Fruit fly (Drosophila melanogaster) whole organism, embryonic: Measurements from ENCODE around the gene CG44001.

Experiments
- B-H1 ChIP-seq: fragments of 200-800 bp; sonication (Bioruptor generic); IDR thresholded peaks from 3 replicates; pipeline ENCODE4 v1.3.6; 2022; ENCODE audit warnings: missing biosample characterization, missing genetic modification characterization
- BEAF-32 ChIP-seq: fragments of 200-800 bp; sonication (Bioruptor generic); optimal IDR thresholded peaks from 3 replicates; lab custom pipeline; 2017; ENCODE audit warnings: missing biosample characterization, missing genetic modification characterization, mild to moderate bottlenecking, moderate library complexity, missing genetic modification reagents
- CG10209 ChIP-seq: fragments of 200-800 bp; sonication (Bioruptor generic); optimal IDR thresholded peaks from 3 replicates; lab custom pipeline; 2017; ENCODE audit warnings: missing biosample characterization, mild to moderate bottlenecking, missing genetic modification characterization, missing genetic modification reagents
- CG11093 ChIP-seq: fragments of 200-800 bp; sonication (Bioruptor generic); IDR thresholded peaks from 3 replicates; pipeline ENCODE4 v1.3.6; 2022; ENCODE audit warnings: missing biosample characterization, missing genetic modification characterization
- CG12299 ChIP-seq: fragments of 200-800 bp; sonication (Bioruptor generic); optimal IDR thresholded peaks from 2 replicates; lab custom pipeline; 2018; ENCODE audit warnings: missing biosample characterization, mild to moderate bottlenecking, missing genetic modification characterization
- CG14710 ChIP-seq: fragments of 200-800 bp; sonication (Bioruptor generic); optimal IDR thresholded peaks from 3 replicates; lab custom pipeline; 2019; ENCODE audit warnings: missing biosample characterization, mild to moderate bottlenecking, missing genetic modification characterization, moderate library complexity
- CG15601 ChIP-seq: fragments of 200-800 bp; sonication (Bioruptor generic); optimal IDR thresholded peaks from 3 replicates; lab custom pipeline; 2019; ENCODE audit warnings: missing biosample characterization, mild to moderate bottlenecking, missing genetic modification characterization, moderate library complexity
- CG16779 ChIP-seq: fragments of 200-800 bp; sonication (Bioruptor generic); IDR thresholded peaks from 2 replicates; pipeline ENCODE4 v1.3.6; 2022; ENCODE audit warnings: missing biosample characterization, missing genetic modification characterization
- CG17385 ChIP-seq: fragments of 200-800 bp; sonication (Bioruptor generic); optimal IDR thresholded peaks from 3 replicates; lab custom pipeline; 2018; ENCODE audit warnings: missing biosample characterization, mild to moderate bottlenecking, missing genetic modification characterization
- CG18262 ChIP-seq: fragments of 200-800 bp; optimal IDR thresholded peaks from 3 replicates; lab custom pipeline; 2019; ENCODE audit warnings: missing biosample characterization, mild to moderate bottlenecking, missing genetic modification characterization, moderate library complexity
- CG30403 ChIP-seq: fragments of 200-800 bp; sonication (Bioruptor generic); optimal IDR thresholded peaks from 3 replicates; lab custom pipeline; 2016; ENCODE audit warnings: missing biosample characterization, missing genetic modification characterization
- CG30431 ChIP-seq: fragments of 200-800 bp; sonication (Bioruptor generic); optimal IDR thresholded peaks from 2 replicates; lab custom pipeline; 2017; ENCODE audit warnings: missing biosample characterization, missing genetic modification characterization
- CG4328 ChIP-seq: fragments of 200-800 bp; sonication (Bioruptor generic); optimal IDR thresholded peaks from 3 replicates; lab custom pipeline; 2017; ENCODE audit warnings: missing biosample characterization, missing genetic modification reagents, missing genetic modification characterization
- CG6272 ChIP-seq: fragments of 200-800 bp; sonication (Bioruptor generic); IDR thresholded peaks from 2 replicates; pipeline ENCODE4 v1.3.6; 2022; ENCODE audit warnings: missing biosample characterization, missing genetic modification characterization
- CG6654 ChIP-seq: fragments of 200-800 bp; sonication (Bioruptor generic); optimal IDR thresholded peaks from 2 replicates; lab custom pipeline; 2017; ENCODE audit warnings: missing biosample characterization, mild to moderate bottlenecking, missing genetic modification characterization
- CG6683 ChIP-seq: fragments of 200-800 bp; sonication (Bioruptor generic); optimal IDR thresholded peaks from 2 replicates; lab custom pipeline; 2017; ENCODE audit warnings: missing biosample characterization, mild to moderate bottlenecking, missing genetic modification characterization, missing genetic modification reagents
- CG6854 ChIP-seq: fragments of 200-800 bp; sonication (Bioruptor generic); optimal IDR thresholded peaks from 3 replicates; lab custom pipeline; 2017; ENCODE audit warnings: missing biosample characterization, mild to moderate bottlenecking, missing genetic modification characterization
- CG7963 ChIP-seq: fragments of 200-800 bp; sonication (Bioruptor generic); IDR thresholded peaks from 3 replicates; pipeline ENCODE4 v1.3.6; 2022; ENCODE audit warnings: missing biosample characterization, missing genetic modification characterization; ENCODE audit not compliant: partially characterized antibody
- CG8281 ChIP-seq: fragments of 200-800 bp; sonication (Bioruptor generic); optimal IDR thresholded peaks from 2 replicates; lab custom pipeline; 2018; ENCODE audit warnings: missing biosample characterization, mild to moderate bottlenecking, missing genetic modification characterization, moderate library complexity
- Eip74EF ChIP-seq, 2 experiments: fragments of 200-800 bp in 1 of 2; fragments of >200 bp in 1 of 2; sonication (Bioruptor generic) in 1 of 2; optimal IDR thresholded peaks; 2 replicates each; lab custom pipeline; 2017 to 2019; ENCODE audit warnings: missing biosample characterization in 2 of 2, missing genetic modification characterization in 2 of 2, mild to moderate bottlenecking in 1 of 2, moderate library complexity in 1 of 2
- Elba2 ChIP-seq: fragments of 200-800 bp; sonication (Bioruptor generic); optimal IDR thresholded peaks from 3 replicates; lab custom pipeline; 2016; ENCODE audit warnings: missing biosample characterization, missing genetic modification characterization
- Ets97D ChIP-seq: fragments of 200-800 bp; sonication (Bioruptor generic); optimal IDR thresholded peaks from 3 replicates; lab custom pipeline; 2016; ENCODE audit warnings: missing biosample characterization, missing genetic modification characterization
- Gsc ChIP-seq: fragments of 200-800 bp; sonication (Bioruptor generic); IDR thresholded peaks from 2 replicates; pipeline ENCODE4 v1.3.6; 2022; ENCODE audit warnings: missing biosample characterization, missing genetic modification characterization
- HHEX ChIP-seq: fragments of 200-800 bp; sonication (Bioruptor generic); optimal IDR thresholded peaks from 3 replicates; lab custom pipeline; 2017; ENCODE audit warnings: missing biosample characterization, mild to moderate bottlenecking, missing genetic modification characterization, missing genetic modification reagents
- Hand ChIP-seq: fragments of 200-800 bp; sonication (Bioruptor generic); optimal IDR thresholded peaks from 2 replicates; lab custom pipeline; 2017; ENCODE audit warnings: mild to moderate bottlenecking, missing biosample characterization, missing genetic modification reagents, missing genetic modification characterization
- Med ChIP-seq: fragments of 200-800 bp; sonication (Bioruptor generic); peaks from one replicate; lab custom pipeline; 2016; ENCODE audit warnings: missing biosample characterization, missing genetic modification characterization, mild to moderate bottlenecking, inconsistent platforms, moderate library complexity
- Oli ChIP-seq: fragments of 200-800 bp; sonication (Bioruptor generic); optimal IDR thresholded peaks from 2 replicates; lab custom pipeline; 2018; ENCODE audit warnings: missing biosample characterization, mild to moderate bottlenecking, missing genetic modification characterization, moderate library complexity
- Sox102F ChIP-seq: fragments of 200-800 bp; sonication (Bioruptor generic); optimal IDR thresholded peaks from 2 replicates; lab custom pipeline; 2018; ENCODE audit warnings: missing biosample characterization, mild to moderate bottlenecking, missing genetic modification characterization, moderate library complexity
- TFAM ChIP-seq: fragments of 200-800 bp; sonication (Bioruptor generic); optimal IDR thresholded peaks from 2 replicates; lab custom pipeline; 2017; ENCODE audit warnings: missing biosample characterization, missing genetic modification characterization, inconsistent platforms
- ab ChIP-seq: fragments of 200-800 bp; sonication (Bioruptor generic); optimal IDR thresholded peaks from 2 replicates; lab custom pipeline; 2016; ENCODE audit warnings: missing biosample characterization, missing genetic modification characterization
- ac ChIP-seq: fragments of 200-800 bp; sonication (Bioruptor generic); optimal IDR thresholded peaks from 3 replicates; lab custom pipeline; 2017; ENCODE audit warnings: missing biosample characterization, mild to moderate bottlenecking, missing genetic modification characterization
- bab2 ChIP-seq: fragments of 200-800 bp; sonication (Bioruptor generic); optimal IDR thresholded peaks from 2 replicates; lab custom pipeline; 2016; ENCODE audit warnings: missing biosample characterization, missing genetic modification characterization
- bbx ChIP-seq: fragments of 200-800 bp; sonication (Bioruptor generic); IDR thresholded peaks from 2 replicates; pipeline ENCODE4 v1.3.6; 2022; ENCODE audit warnings: missing biosample characterization, missing genetic modification characterization; ENCODE audit not compliant: partially characterized antibody
- cato ChIP-seq: fragments of 200-800 bp; sonication (Bioruptor generic); optimal IDR thresholded peaks from 2 replicates; lab custom pipeline; 2016; ENCODE audit warnings: missing biosample characterization, missing genetic modification characterization, borderline replicate concordance
- chn ChIP-seq: fragments of 200-800 bp; sonication (Bioruptor generic); optimal IDR thresholded peaks from 2 replicates; lab custom pipeline; 2016; ENCODE audit warnings: missing biosample characterization, missing genetic modification characterization
- corto ChIP-seq: fragments of 200-800 bp; sonication (Bioruptor generic); optimal IDR thresholded peaks from 2 replicates; lab custom pipeline; 2016; ENCODE audit warnings: missing biosample characterization, mild to moderate bottlenecking, missing genetic modification characterization, moderate library complexity
- crp ChIP-seq, 2 experiments: fragments of 200-800 bp; sonication (Bioruptor generic); optimal IDR thresholded peaks; 2 replicates in 1 of 2; 3 replicates in 1 of 2; lab custom pipeline; 2017; ENCODE audit warnings: missing biosample characterization in 2 of 2, missing genetic modification characterization in 2 of 2, mild to moderate bottlenecking in 1 of 2, moderate library complexity in 1 of 2
- cwo ChIP-seq: fragments of 200-800 bp; sonication (Bioruptor generic); optimal IDR thresholded peaks from 3 replicates; lab custom pipeline; 2017; ENCODE audit warnings: missing biosample characterization, missing genetic modification characterization, mild to moderate bottlenecking, moderate library complexity, missing genetic modification reagents
- dan ChIP-seq: fragments of 200-800 bp; sonication (Bioruptor generic); IDR thresholded peaks from 2 replicates; pipeline ENCODE4 v1.3.6; 2022; ENCODE audit warnings: missing biosample characterization, missing genetic modification characterization
- gsb ChIP-seq: fragments of 200-800 bp; sonication (Bioruptor generic); IDR thresholded peaks from 2 replicates; pipeline ENCODE4 v1.3.6; 2022; ENCODE audit warnings: missing biosample characterization, missing genetic modification characterization
- luna ChIP-seq: fragments of 200-800 bp; sonication (Bioruptor generic); optimal IDR thresholded peaks from 2 replicates; lab custom pipeline; 2016; ENCODE audit warnings: missing biosample characterization, missing genetic modification characterization
- nerfin-1 ChIP-seq: fragments of 200-800 bp; sonication (Bioruptor generic); optimal IDR thresholded peaks from 3 replicates; lab custom pipeline; 2019; ENCODE audit warnings: missing biosample characterization, mild to moderate bottlenecking, missing genetic modification characterization, moderate library complexity
- pan ChIP-seq, 4 experiments: fragments of >200 bp in 3 of 4; fragments of 200-800 bp in 1 of 4; sonication (Bioruptor generic) in 1 of 4; optimal IDR thresholded peaks in 3 of 4; IDR thresholded peaks in 1 of 4; 2 replicates each; pipeline versions ENCODE4 v1.3.6 to Lab custom; 2017 to 2022; ENCODE audit warnings: missing biosample characterization in 2 of 4, missing genetic modification characterization in 2 of 4, mixed read lengths in 1 of 4
- peb ChIP-seq: fragments of 200-800 bp; sonication (Bioruptor generic); IDR thresholded peaks from 2 replicates; pipeline ENCODE4 v1.3.6; 2022; ENCODE audit warnings: missing biosample characterization, missing genetic modification characterization
- trem ChIP-seq: fragments of 200-800 bp; optimal IDR thresholded peaks from 3 replicates; lab custom pipeline; 2019; ENCODE audit warnings: missing biosample characterization, mild to moderate bottlenecking, missing genetic modification characterization, moderate library complexity
- zf30C ChIP-seq: fragments of 200-800 bp; sonication (Bioruptor generic); optimal IDR thresholded peaks from 3 replicates; lab custom pipeline; 2018; ENCODE audit warnings: missing biosample characterization, mild to moderate bottlenecking, missing genetic modification characterization

CG44001 gene

DNA sequence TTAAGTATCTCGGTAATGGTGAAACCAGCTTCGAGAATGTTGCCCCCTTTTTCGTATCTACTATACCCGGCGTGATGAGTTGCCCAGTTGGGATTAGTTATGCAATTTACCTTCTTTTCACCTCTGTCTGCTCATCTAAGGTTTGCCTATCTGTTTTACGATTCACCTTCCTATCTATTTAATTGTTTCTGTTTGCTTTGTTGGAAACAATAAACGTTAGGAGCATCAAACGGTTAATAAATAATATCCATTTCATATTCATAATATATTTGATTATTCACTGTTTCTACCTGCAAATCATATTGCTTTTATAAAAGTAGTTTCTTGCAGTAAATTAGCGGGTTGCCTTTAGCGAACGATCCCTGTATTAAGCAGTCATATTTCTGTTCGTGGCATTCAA is 35.8 kb upstream of the CG44001 start (continued):
- no peak for TF ChIP-seq Hand (GFP tag; lab: Kevin White, UChicago)
- TF ChIP-seq BEAF-32 (GFP tag; lab: Kevin White, UChicago): no peak
- TF ChIP-seq CG6854 (GFP tag; lab: Kevin White, UChicago): no peak
- no peak for TF ChIP-seq bbx (GFP tag; lab: Robert Waterston, UW)
- no peak for TF ChIP-seq chn (GFP tag; lab: Kevin White, UChicago)
- TF ChIP-seq, all 482 proteins: peak for 14

dm6 chr2L:5009306-5010030 is 33.6 kb upstream of the CG44001 start, which contains the start of gene Rtnl1:
Gene Rtnl1 (minus strand): TSS chr2L:5009720.
- TF ChIP-seq gsb (GFP tag; lab: Robert Waterston, UW): no peak
- TF ChIP-seq Sox102F: no peak
- TF ChIP-seq Oli (tag; lab: Kevin White, UChicago): no peak
- TF ChIP-seq dan (GFP tag; lab: Robert Waterston, UW): no peak
- TF ChIP-seq zf30C: no peak
- no peak for TF ChIP-seq TFAM
- peak; percentile 81 for TF ChIP-seq trem
- TF ChIP-seq CG6272 (GFP tag; lab: Robert Waterston, UW): 0 out of 2 replicates have a peak, but pooled peaks have one; percentile 46
- no peak for TF ChIP-seq CG10209 (GFP tag; lab: Kevin White, UChicago)
- peak; percentile 19 for TF ChIP-seq CG12299 (tag; lab: Kevin White, UChicago)
- no peak for TF ChIP-seq pan (optimal IDR thresholded peaks at IDR 0.05; lab: Kevin White, UChicago)
- peak in 1 of 2 experiments; percentile 88 for TF ChIP-seq pan (GFP tag; optimal IDR thresholded peaks at IDR 0.05 in 1 of 2, IDR thresholded peaks at IDR 0.05 in 1 of 2)
- peak in 1 of 2 experiments; percentile 77 for TF ChIP-seq crp (GFP tag; optimal IDR thresholded peaks at IDR 0.05; lab: Kevin White, UChicago)
- TF ChIP-seq Gsc (GFP tag; lab: Robert Waterston, UW): no peak
- peak; percentile 96 for TF ChIP-seq Elba2 (GFP tag; lab: Kevin White, UChicago)
- TF ChIP-seq corto: no peak
- no peak for TF ChIP-seq ac
- TF ChIP-seq CG16779 (GFP tag; lab: Robert Waterston, UW): no peak
- peak; percentile 86 for TF ChIP-seq Ets97D (GFP tag; lab: Kevin White, UChicago)
- no peak for TF ChIP-seq CG8281 (tag; lab: Kevin White, UChicago)
- TF ChIP-seq luna (GFP tag; lab: Kevin White, UChicago): peak; percentile 45
- TF ChIP-seq HHEX: no peak
- no peak for TF ChIP-seq cwo (GFP tag; lab: Kevin White, UChicago)
- no peak for TF ChIP-seq CG11093 (GFP tag; lab: Robert Waterston, UW)
- TF ChIP-seq peb (GFP tag; lab: Robert Waterston, UW): no peak
- no peak for TF ChIP-seq B-H1 (GFP tag; lab: Robert Waterston, UW)
- TF ChIP-seq CG15601 (tag; lab: Kevin White, UChicago): peak; percentile 42
- peak; percentile 68 for TF ChIP-seq CG14710
- TF ChIP-seq Eip74EF (GFP tag; optimal IDR thresholded peaks at IDR 0.05; lab: Kevin White, UChicago): peak in 1 of 2 experiments; percentile 1
- peak; percentile 10 for TF ChIP-seq CG6654
- no peak for TF ChIP-seq bab2 (GFP tag; lab: Kevin White, UChicago)
- peak; percentile 35 for TF ChIP-seq CG30403 (GFP tag; lab: Kevin White, UChicago)
- no peak for TF ChIP-seq ab (GFP tag; lab: Kevin White, UChicago)
- no peak for TF ChIP-seq cato (GFP tag; lab: Kevin White, UChicago)
- TF ChIP-seq CG17385 (GFP tag; lab: Kevin White, UChicago): no peak
- TF ChIP-seq CG18262 (tag; lab: Kevin White, UChicago): peak; percentile 22
- peak; percentile 91 for TF ChIP-seq Med
- TF ChIP-seq CG30431 (GFP tag; lab: Kevin White, UChicago): no peak
- TF ChIP-seq CG4328 (GFP tag; lab: Kevin White, UChicago): no peak
- no peak for TF ChIP-seq CG6683 (GFP tag; lab: Kevin White, UChicago)
- TF ChIP-seq nerfin-1 (tag; lab: Kevin White, UChicago): peak; percentile 16
- peak; percentile 88; the same call in 2 of the 3 replicates for TF ChIP-seq CG7963
